Fruit fly (Drosophila melanogaster): ENCODE measurements around the gene CG32219.

CG32219 gene

dm6 chr3L:19901486-19902255 lies 49.3 kb downstream of the CG32219 start (continued):
- TF ChIP-seq CG12155 (GFP tag; optimal IDR thresholded peaks at IDR 0.05), result no peak
- TF ChIP-seq pfk (GFP tag; optimal IDR thresholded peaks at IDR 0.05), result peak; percentile 57
- TF ChIP-seq Hr39 (optimal IDR thresholded peaks at IDR 0.05), result no peak
- no peak for TF ChIP-seq CG14050 (GFP tag; IDR thresholded peaks at IDR 0.05)
- TF ChIP-seq sug (tag; optimal IDR thresholded peaks at IDR 0.05), result peak; percentile 41
- TF ChIP-seq CG12769 (tag; optimal IDR thresholded peaks at IDR 0.05), result peak; percentile 16
- TF ChIP-seq CG9932 (GFP tag; IDR thresholded peaks at IDR 0.05), result no peak
- 0 out of 2 replicates have a peak, but pooled peaks have one; percentile 28 for TF ChIP-seq vvl (GFP tag; IDR thresholded peaks at IDR 0.05)
- TF ChIP-seq ssp (GFP tag; IDR thresholded peaks at IDR 0.05), result no peak
- TF ChIP-seq klu (GFP tag; IDR thresholded peaks at IDR 0.05), result no peak
- TF ChIP-seq CG10959 (GFP tag; IDR thresholded peaks at IDR 0.05), result no peak
- TF ChIP-seq Atf3 (GFP tag; optimal IDR thresholded peaks at IDR 0.05), result no peak
- TF ChIP-seq HmgZ (tag; optimal IDR thresholded peaks at IDR 0.05), result peak; percentile 30
- TF ChIP-seq trem (tag; optimal IDR thresholded peaks at IDR 0.05), result no peak
- no peak for TF ChIP-seq CG8765 (GFP tag; IDR thresholded peaks at IDR 0.05)
- peak; percentile 79 for TF ChIP-seq exex (tag; optimal IDR thresholded peaks at IDR 0.05)
- peak; percentile 67 for TF ChIP-seq grn (GFP tag; optimal IDR thresholded peaks at IDR 0.05)
- TF ChIP-seq CG13296 (GFP tag; optimal IDR thresholded peaks at IDR 0.05), result peak; percentile 17
- TF ChIP-seq gcm (GFP tag; optimal IDR thresholded peaks at IDR 0.05), result no peak
- peak; percentile 17 for TF ChIP-seq lab (GFP tag; optimal IDR thresholded peaks at IDR 0.05)
- TF ChIP-seq dati (GFP tag; IDR thresholded peaks at IDR 0.05), result no peak
- no peak for TF ChIP-seq HmgD (GFP tag; optimal IDR thresholded peaks at IDR 0.05)
- no peak for TF ChIP-seq Dip3 (GFP tag; optimal IDR thresholded peaks at IDR 0.05)
- TF ChIP-seq zfh1 (GFP tag; IDR thresholded peaks at IDR 0.05), result no peak
- no peak for TF ChIP-seq p53 (GFP tag; optimal IDR thresholded peaks at IDR 0.05)
- TF ChIP-seq hth (optimal IDR thresholded peaks at IDR 0.05), result no peak
- TF ChIP-seq sqz (GFP tag; optimal IDR thresholded peaks at IDR 0.05), result peak; percentile 40
- no peak for TF ChIP-seq CG17361 (GFP tag; IDR thresholded peaks at IDR 0.05)
- TF ChIP-seq twi (tag; optimal IDR thresholded peaks at IDR 0.05), result no peak
- no peak for TF ChIP-seq danr (GFP tag; IDR thresholded peaks at IDR 0.05)
- TF ChIP-seq CG10543 (GFP tag; optimal IDR thresholded peaks at IDR 0.05), result peak; percentile 68
- no peak for TF ChIP-seq CG14441 (GFP tag; IDR thresholded peaks at IDR 0.05)
- TF ChIP-seq CG10209 (GFP tag; optimal IDR thresholded peaks at IDR 0.05), result no peak
- 0 out of 2 replicates have a peak, but pooled peaks have one; percentile 65 for TF ChIP-seq Awh (GFP tag; IDR thresholded peaks at IDR 0.05)
- TF ChIP-seq CG8281 (tag; optimal IDR thresholded peaks at IDR 0.05), result no peak
- no peak for TF ChIP-seq seq (GFP tag; IDR thresholded peaks at IDR 0.05)
- TF ChIP-seq CG4360 (GFP tag; IDR thresholded peaks at IDR 0.05), result no peak
- no peak for TF ChIP-seq CG15011 (GFP tag; optimal IDR thresholded peaks at IDR 0.05)
- no peak for TF ChIP-seq Hr78 (GFP tag; optimal IDR thresholded peaks at IDR 0.05)
- TF ChIP-seq chinmo (GFP tag; IDR thresholded peaks at IDR 0.05; ENCODE audit: partially characterized antibody), result peak; percentile 79; the same call in 2 of the 4 replicates
- no peak for TF ChIP-seq CG17912 (GFP tag; optimal IDR thresholded peaks at IDR 0.05)
- TF ChIP-seq CG18599 (GFP tag; optimal IDR thresholded peaks at IDR 0.05), result peak; percentile 28
- TF ChIP-seq BtbVII (GFP tag; optimal IDR thresholded peaks at IDR 0.05), result peak; percentile 32
- TF ChIP-seq B-H2 (GFP tag; optimal IDR thresholded peaks at IDR 0.05), result no peak

Data from whole organism, embryonic.